Worm (Caenorhabditis elegans): Measurements from ENCODE around the gene F43C11.16.

Gene F43C11.16

ce11 chrII:2324956-2325355 is 34.9 kb downstream of the F43C11.16 start, which contains the start of gene ZK1240.11:
TSS of gene ZK1240.11 (plus strand) at chrII:2325256.
- TF ChIP-seq hlh-4 (tag; optimal IDR thresholded peaks at IDR 0.05) (no peak), efl-1 (optimal IDR thresholded peaks at IDR 0.05) (no peak), efl-1 (GFP tag; optimal IDR thresholded peaks at IDR 0.05 in 1 of 2) (peak in 1 of 2 experiments; percentile 25)

ce11 chrII:2322857-2323518 is 36.9 kb downstream of the F43C11.16 start, which contains the start of the genes ZK1240.6 and ZK1240.2:
TSS of gene ZK1240.6 (minus strand) at chrII:2322907.
TSS of gene ZK1240.2 (plus strand) at chrII:2323376.
- TF ChIP-seq mep-1 (tag; optimal IDR thresholded peaks at IDR 0.05) (no peak), egl-13 (tag; optimal IDR thresholded peaks at IDR 0.05) (no peak), elt-2 (tag; optimal IDR thresholded peaks at IDR 0.05) (peak; percentile 74), mab-9 (GFP tag; IDR thresholded peaks at IDR 0.05) (no peak), ama-1 (optimal IDR thresholded peaks at IDR 0.05) (no peak), snu-23 (GFP tag; optimal IDR thresholded peaks at IDR 0.05) (no peak), pqm-1 (tag; optimal IDR thresholded peaks at IDR 0.05) (peak; percentile 49)

ce11 chrII:2320097-2320496 is 39.8 kb downstream of the F43C11.16 start, which contains the start of gene ZK1240.3:
TSS of gene ZK1240.3 (plus strand) at chrII:2320334.
- no peak for TF ChIP-seq lsy-2 (tag; optimal IDR thresholded peaks at IDR 0.05)
- no peak for TF ChIP-seq sptf-1 (tag; optimal IDR thresholded peaks at IDR 0.05)
- peak; percentile 30 for TF ChIP-seq elt-2 (tag; optimal IDR thresholded peaks at IDR 0.05)
- no peak for TF ChIP-seq ets-5 (GFP tag; IDR thresholded peaks at IDR 0.05)
- TF ChIP-seq nhr-84 (tag; optimal IDR thresholded peaks at IDR 0.05) = no peak
- TF ChIP-seq dpl-1 (GFP tag; optimal IDR thresholded peaks at IDR 0.05) = no peak

- TF ChIP-seq unc-98 (GFP tag; IDR thresholded peaks at IDR 0.05) (no peak), efl-1 (optimal IDR thresholded peaks at IDR 0.05) (no peak), efl-1 (GFP tag; optimal IDR thresholded peaks at IDR 0.05 in 1 of 2) (peak in 1 of 2 experiments; percentile 79), hpl-2 (GFP tag; optimal IDR thresholded peaks at IDR 0.05) (no peak), elt-2 (tag; optimal IDR thresholded peaks at IDR 0.05) (peak; percentile 35)
Observed at ce11 chrII:2317883-2318357, 41.9 kb downstream of the F43C11.16 start, which contains the start of the genes ZK1240.5 and ZK1240.9. TSS of gene ZK1240.5 (minus strand) at chrII:2317933. TSS of gene ZK1240.9 (plus strand) at chrII:2318189.

- TF ChIP-seq unc-98 (GFP tag; IDR thresholded peaks at IDR 0.05) (no peak), nhr-77 (tag; optimal IDR thresholded peaks at IDR 0.05) (no peak), fkh-4 (tag; optimal IDR thresholded peaks at IDR 0.05; ENCODE audit: borderline replicate concordance) (no peak), nhr-11 (tag; optimal IDR thresholded peaks at IDR 0.05) (no peak), lir-3 (tag; optimal IDR thresholded peaks at IDR 0.05; ENCODE audit: poor library complexity) (no peak), ets-5 (GFP tag; IDR thresholded peaks at IDR 0.05) (no peak), efl-1 (optimal IDR thresholded peaks at IDR 0.05) (no peak), efl-1 (GFP tag; optimal IDR thresholded peaks at IDR 0.05 in 1 of 2) (no peak), zag-1 (tag; optimal IDR thresholded peaks at IDR 0.05) (no peak), nhr-28 (tag; optimal IDR thresholded peaks at IDR 0.05) (no peak), nhr-19 (GFP tag; conservative IDR thresholded peaks at IDR 0.05) (no peak), C04F5.9 (tag; optimal IDR thresholded peaks at IDR 0.05) (no peak), dsc-1 (tag; optimal IDR thresholded peaks at IDR 0.05) (no peak)
Observed at ce11 chrII:2312747-2313146, 47.1 kb downstream of the F43C11.16 start, which contains the start of the genes trim-21 and B0281.1. TSS of gene trim-21 (minus strand) at chrII:2312847. TSS of gene B0281.1 (plus strand) at chrII:2313067.
